Worm (Caenorhabditis elegans): Measurements from ENCODE around the gene cpt-3.
A peak's percentile ranks its signal among the peaks of the same experiment; 100 is the strongest.

cpt-3 gene

ce11 chrIII:2137490-2137889 is 54.9 kb downstream of the cpt-3 start:
- TF ChIP-seq php-3 (GFP tag; IDR thresholded peaks at IDR 0.05) (0 out of 2 replicates have a peak, but pooled peaks have one; percentile 15), ZK546.5 (tag; optimal IDR thresholded peaks at IDR 0.05) (no peak)

Data from whole organism, L4 larva.